Worm (Caenorhabditis elegans) whole organism, mixed stage, embryonic: ENCODE measurements around the gene Y73C8B.2.

Experiments
- elt-3 ChIP-seq: fragments of 150-350 bp; optimal IDR thresholded peaks from 2 replicates; lab custom pipeline; 2014; ENCODE audit warnings: missing biosample characterization, missing genetic modification characterization
- pha-4 ChIP-seq: fragments of 150-350 bp; optimal IDR thresholded peaks from 2 replicates; lab custom pipeline; 2018; ENCODE audit warnings: missing biosample characterization, missing genetic modification reagents, missing genetic modification characterization

- no peak for TF ChIP-seq pha-4
- no peak for TF ChIP-seq elt-3 (tag; lab: Kevin White, UChicago)
These were observed 23.2 kb downstream of the Y73C8B.2 start for ce11 chrV:3171625-3172024.
